Worm (Caenorhabditis elegans): Measurements from ENCODE around the gene F16G10.1.

The F16G10.1 gene

ce11 chrII:2393821-2394220 is 10.3 kb upstream of the F16G10.1 start, which contains the start of gene F16G10.11:
F16G10.11 (minus strand) TSS chrII:2393921.
- TF ChIP-seq ekl-4 (GFP tag; IDR thresholded peaks at IDR 0.05) = no peak

- TF ChIP-seq snpc-4 (GFP tag; optimal IDR thresholded peaks at IDR 0.05) = no peak
- TF ChIP-seq snpc-4 (tag; optimal IDR thresholded peaks at IDR 0.05) = no peak
- TF ChIP-seq let-607 (tag; optimal IDR thresholded peaks at IDR 0.05) = no peak
- TF ChIP-seq K12H6.12 (tag; optimal IDR thresholded peaks at IDR 0.05) = no peak
- TF ChIP-seq ceh-91 (GFP tag; IDR thresholded peaks at IDR 0.05) = no peak
- no peak for TF ChIP-seq efl-1 (GFP tag; optimal IDR thresholded peaks at IDR 0.05)
- no peak for TF ChIP-seq ceh-58 (GFP tag; IDR thresholded peaks at IDR 0.05)
- TF ChIP-seq ztf-18 (tag; optimal IDR thresholded peaks at IDR 0.05) = no peak
Observed at ce11 chrII:2395864-2396263, 8.2 kb upstream of the F16G10.1 start, which contains the start of gene F16G10.13. F16G10.13 (minus strand) TSS chrII:2395964.

- TF ChIP-seq ZK185.1 (tag; optimal IDR thresholded peaks at IDR 0.05; ENCODE audit: poor library complexity, severe bottlenecking) (no peak), ztf-26 (tag; optimal IDR thresholded peaks at IDR 0.05) (no peak), lin-54 (GFP tag; optimal IDR thresholded peaks at IDR 0.05) (no peak), nhr-90 (tag; optimal IDR thresholded peaks at IDR 0.05) (no peak), hmg-20 (GFP tag; IDR thresholded peaks at IDR 0.05) (no peak), nfya-2 (GFP tag; IDR thresholded peaks at IDR 0.05) (no peak), mcd-1 (GFP tag; IDR thresholded peaks at IDR 0.05) (no peak), F23B12.7 (tag; optimal IDR thresholded peaks at IDR 0.05; ENCODE audit: insufficient read depth) (no peak), efl-1 (GFP tag; optimal IDR thresholded peaks at IDR 0.05) (no peak), B0035.1 (tag; optimal IDR thresholded peaks at IDR 0.05) (no peak), egrh-3 (GFP tag; IDR thresholded peaks at IDR 0.05) (no peak), F10E7.11 (tag; optimal IDR thresholded peaks at IDR 0.05) (no peak), attf-5 (GFP tag; optimal IDR thresholded peaks at IDR 0.05) (no peak), F57A8.1 (GFP tag; optimal IDR thresholded peaks at IDR 0.05) (no peak), lsy-27 (tag; optimal IDR thresholded peaks at IDR 0.05; ENCODE audit: borderline replicate concordance, insufficient read depth) (no peak), madf-10 (tag; optimal IDR thresholded peaks at IDR 0.05) (no peak), F57C9.4 (tag; optimal IDR thresholded peaks at IDR 0.05) (no peak), egl-18 (GFP tag; IDR thresholded peaks at IDR 0.05) (no peak), snpc-1.1 (tag; optimal IDR thresholded peaks at IDR 0.05; ENCODE audit: insufficient read depth) (no peak), sptf-2 (GFP tag; optimal IDR thresholded peaks at IDR 0.05) (no peak)
Observed at ce11 chrII:2398884-2399283, 5.2 kb upstream of the F16G10.1 start, which contains the start of gene F16G10.14. F16G10.14 (minus strand) TSS chrII:2398984.

- TF ChIP-seq hmg-20 (GFP tag; IDR thresholded peaks at IDR 0.05) = no peak
- no peak for TF ChIP-seq zim-3 (tag; optimal IDR thresholded peaks at IDR 0.05)
- no peak for TF ChIP-seq F23B12.7 (tag; optimal IDR thresholded peaks at IDR 0.05; ENCODE audit: insufficient read depth)
- TF ChIP-seq Y95B8A.8 (GFP tag; IDR thresholded peaks at IDR 0.05) = no peak
- TF ChIP-seq ceh-79 (tag; optimal IDR thresholded peaks at IDR 0.05) = no peak
- TF ChIP-seq die-1 (tag; optimal IDR thresholded peaks at IDR 0.05) = no peak
- TF ChIP-seq ceh-58 (GFP tag; IDR thresholded peaks at IDR 0.05) = no peak
- TF ChIP-seq nhr-120 (GFP tag; IDR thresholded peaks at IDR 0.05) = no peak
- no peak for TF ChIP-seq Y53F4B.3 (GFP tag; IDR thresholded peaks at IDR 0.05)
- no peak for TF ChIP-seq chd-7 (tag; optimal IDR thresholded peaks at IDR 0.05)
- TF ChIP-seq mel-28 (tag; optimal IDR thresholded peaks at IDR 0.05; ENCODE audit: borderline replicate concordance) = no peak
- TF ChIP-seq attf-5 (GFP tag; optimal IDR thresholded peaks at IDR 0.05) = no peak
- no peak for TF ChIP-seq F57A8.1 (GFP tag; optimal IDR thresholded peaks at IDR 0.05)
Observed at ce11 chrII:2399810-2400209, 4.3 kb upstream of the F16G10.1 start.
